Fruit fly (Drosophila melanogaster): ENCODE results near the gene CG6766.

CG6766 gene

DNA sequence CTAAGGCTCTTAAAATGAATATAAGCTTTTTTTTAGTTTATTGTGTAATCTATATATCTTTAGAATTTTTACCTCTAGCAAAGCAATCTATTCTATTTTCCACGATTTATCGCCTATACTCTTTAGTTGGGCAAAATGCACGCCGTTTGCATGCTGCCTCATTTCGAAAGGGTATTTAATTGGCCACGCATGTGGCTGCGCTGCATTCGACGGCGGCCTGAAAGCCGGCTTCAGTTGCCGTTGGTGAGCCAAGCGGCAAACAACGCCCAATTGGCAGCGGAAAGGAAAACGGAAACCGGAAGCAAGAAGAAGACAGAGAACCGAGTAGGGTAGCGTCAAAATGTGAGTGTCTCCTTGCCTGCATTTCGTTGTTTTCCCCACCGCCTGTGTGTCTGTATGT is 35.4 kb upstream of the CG6766 start, which contains the start of gene CG14947 (continued):
- TF ChIP-seq CG6808 (GFP tag; optimal IDR thresholded peaks at IDR 0.05) (peak; percentile 23), eg (GFP tag; IDR thresholded peaks at IDR 0.05) (0 out of 3 replicates have a peak, but pooled peaks have one; percentile 29), Met (GFP tag; optimal IDR thresholded peaks at IDR 0.05) (peak; percentile 17)

- TF ChIP-seq CG6854 (GFP tag; optimal IDR thresholded peaks at IDR 0.05) (no peak), Blimp-1 (GFP tag; optimal IDR thresholded peaks at IDR 0.05) (peak; percentile 79), CG6808 (GFP tag; optimal IDR thresholded peaks at IDR 0.05) (peak; percentile 88), ss (GFP tag; optimal IDR thresholded peaks at IDR 0.05) (peak; percentile 39 to 61), dsx (GFP tag; optimal IDR thresholded peaks at IDR 0.05; ENCODE audit: poor library complexity, severe bottlenecking) (peak; percentile 78), acj6 (GFP tag; optimal IDR thresholded peaks at IDR 0.05) (no peak), Eip78C (GFP tag) (peak; percentile 2)
Observed at dm6 chr2L:12066617-12067251, 26.2 kb upstream of the CG6766 start, which contains the start of gene firl. firl (minus strand) TSS chr2L:12066775.

- TF ChIP-seq CG10669 (GFP tag; optimal IDR thresholded peaks at IDR 0.05), result peak; percentile 85
- TF ChIP-seq Sox102F (GFP tag; optimal IDR thresholded peaks at IDR 0.05), result peak; percentile 83
- TF ChIP-seq CG6163 (GFP tag; IDR thresholded peaks at IDR 0.05), result peak; percentile 91
- peak; percentile 89 for TF ChIP-seq CG8632 (GFP tag; optimal IDR thresholded peaks at IDR 0.05)
- TF ChIP-seq salr (GFP tag; optimal IDR thresholded peaks at IDR 0.05), result peak; percentile 55 to 98
- TF ChIP-seq acj6 (GFP tag; optimal IDR thresholded peaks at IDR 0.05), result peak; percentile 93
- peak; percentile 66 for TF ChIP-seq Sox15 (GFP tag; optimal IDR thresholded peaks at IDR 0.05)
- TF ChIP-seq Hr38 (GFP tag; optimal IDR thresholded peaks at IDR 0.05), result no peak
- TF ChIP-seq Smox (GFP tag; optimal IDR thresholded peaks at IDR 0.05), result peak; percentile 72
- TF ChIP-seq CG4318 (GFP tag; optimal IDR thresholded peaks at IDR 0.05), result peak; percentile 99
- peak; percentile 97 for TF ChIP-seq Blimp-1 (GFP tag; optimal IDR thresholded peaks at IDR 0.05)
- TF ChIP-seq CG3919 (GFP tag; optimal IDR thresholded peaks at IDR 0.05), result peak; percentile 93
- TF ChIP-seq CG6276 (GFP tag; optimal IDR thresholded peaks at IDR 0.05), result peak; percentile 97
- peak; percentile 94 for TF ChIP-seq CG10631 (GFP tag; optimal IDR thresholded peaks at IDR 0.05)
- TF ChIP-seq CG8119 (GFP tag; IDR thresholded peaks at IDR 0.05), result peak; percentile 99
- peak; percentile 84 for TF ChIP-seq CG7368 (GFP tag; optimal IDR thresholded peaks at IDR 0.05)
- TF ChIP-seq Eip93F (GFP tag; optimal IDR thresholded peaks at IDR 0.05), result peak; percentile 75
- TF ChIP-seq CG6854 (GFP tag; optimal IDR thresholded peaks at IDR 0.05), result peak; percentile 69
- peak; percentile 10 for TF ChIP-seq vri (GFP tag; optimal IDR thresholded peaks at IDR 0.05)
- peak; percentile 97 for TF ChIP-seq Eip78C (GFP tag)
- peak; percentile 71 for TF ChIP-seq topi (GFP tag; optimal IDR thresholded peaks at IDR 0.05)
- TF ChIP-seq fd85E (GFP tag; optimal IDR thresholded peaks at IDR 0.05), result peak; percentile 49
- peak; percentile 94 for TF ChIP-seq Gug (GFP tag; IDR thresholded peaks at IDR 0.05)
- TF ChIP-seq CG32006 (GFP tag; optimal IDR thresholded peaks at IDR 0.05), result peak; percentile 100
- TF ChIP-seq Sox14 (GFP tag; optimal IDR thresholded peaks at IDR 0.05), result peak; percentile 82
- TF ChIP-seq spab (GFP tag; optimal IDR thresholded peaks at IDR 0.05), result peak; percentile 87
- peak; percentile 97 for TF ChIP-seq Lpt (GFP tag; optimal IDR thresholded peaks at IDR 0.05)
- TF ChIP-seq net (GFP tag; optimal IDR thresholded peaks at IDR 0.05), result peak; percentile 93
- TF ChIP-seq dsx (GFP tag; optimal IDR thresholded peaks at IDR 0.05; ENCODE audit: poor library complexity, severe bottlenecking), result peak; percentile 91
- peak; percentile 84 for TF ChIP-seq pdm3 (GFP tag; optimal IDR thresholded peaks at IDR 0.05)
- TF ChIP-seq Ets21C (GFP tag; optimal IDR thresholded peaks at IDR 0.05), result peak; percentile 43
- TF ChIP-seq fkh (GFP tag; optimal IDR thresholded peaks at IDR 0.05), result no peak
- peak; percentile 95 for TF ChIP-seq OdsH (GFP tag; optimal IDR thresholded peaks at IDR 0.05)
- peak; percentile 90 for TF ChIP-seq CG6808 (GFP tag; optimal IDR thresholded peaks at IDR 0.05)
- peak; percentile 87 for TF ChIP-seq CG6792 (GFP tag; optimal IDR thresholded peaks at IDR 0.05)
- TF ChIP-seq fd59A (GFP tag; optimal IDR thresholded peaks at IDR 0.05), result peak; percentile 76
- TF ChIP-seq Eip75B (GFP tag; optimal IDR thresholded peaks at IDR 0.05), result peak; percentile 82
- peak; percentile 36 for TF ChIP-seq CG31627 (GFP tag; optimal IDR thresholded peaks at IDR 0.05)
- peak; percentile 95 for TF ChIP-seq achi (GFP tag; optimal IDR thresholded peaks at IDR 0.05)
- peak; percentile 64 for TF ChIP-seq cyc (GFP tag; optimal IDR thresholded peaks at IDR 0.05)
- TF ChIP-seq CG3032 (tag; optimal IDR thresholded peaks at IDR 0.05), result peak; percentile 94
Observed at dm6 chr2L:12065683-12066386, 25.3 kb upstream of the CG6766 start.
